Worm (Caenorhabditis elegans) whole organism, midembryonic: ENCODE results near the gene lrch-1.

Experiments
- T22C8.4 ChIP-seq: fragments of 200-800 bp; sonication (Bioruptor generic); IDR thresholded peaks from 2 replicates; pipeline ENCODE4 v1.3.6; 2022; ENCODE audit warnings: missing genetic modification characterization, missing compliant biosample characterization
- cog-1 ChIP-seq: sonication (generic microtip); optimal IDR thresholded peaks from 2 replicates; lab custom pipeline; 2016; ENCODE audit warnings: missing genetic modification characterization, missing compliant biosample characterization
- flt-1 ChIP-seq: fragments of 200-800 bp; sonication (Bioruptor generic); IDR thresholded peaks from 2 replicates; pipeline ENCODE4 v1.3.6; 2022; ENCODE audit warnings: missing genetic modification characterization, missing compliant biosample characterization
- klf-2 ChIP-seq: fragments of 200-800 bp; sonication (Bioruptor generic); conservative IDR thresholded peaks from 2 replicates; pipeline ENCODE4 v1.3.6; 2022; ENCODE audit warnings: missing genetic modification reagents, missing genetic modification characterization, missing compliant biosample characterization
- med-1 ChIP-seq: sonication (generic microtip); optimal IDR thresholded peaks from 2 replicates; lab custom pipeline; 2017; ENCODE audit warnings: missing genetic modification characterization, mild to moderate bottlenecking, missing compliant biosample characterization, antibody characterized with exemption, missing genetic modification reagents; ENCODE audit not compliant: insufficient read depth
- ref-1 ChIP-seq: fragments of 200-800 bp; sonication (Bioruptor generic); conservative IDR thresholded peaks from 2 replicates; pipeline ENCODE4 v1.3.6; 2022; ENCODE audit warnings: missing genetic modification reagents, missing genetic modification characterization, missing compliant biosample characterization
- tab-1 ChIP-seq: fragments of 200-800 bp; sonication (Bioruptor generic); IDR thresholded peaks from 2 replicates; pipeline ENCODE4 v1.3.6; 2022; ENCODE audit warnings: missing genetic modification characterization, missing compliant biosample characterization
- ztf-23 ChIP-seq: fragments of 200-800 bp; sonication (Bioruptor generic); IDR thresholded peaks from 2 replicates; pipeline ENCODE4 v1.3.6; 2022; ENCODE audit warnings: missing genetic modification reagents, missing genetic modification characterization, missing compliant biosample characterization
- ztf-29 ChIP-seq: fragments of 200-800 bp; sonication (Bioruptor generic); IDR thresholded peaks from 2 replicates; pipeline ENCODE4 v1.3.6; 2022; ENCODE audit warnings: missing genetic modification reagents, missing genetic modification characterization, missing compliant biosample characterization

The lrch-1 gene

DNA sequence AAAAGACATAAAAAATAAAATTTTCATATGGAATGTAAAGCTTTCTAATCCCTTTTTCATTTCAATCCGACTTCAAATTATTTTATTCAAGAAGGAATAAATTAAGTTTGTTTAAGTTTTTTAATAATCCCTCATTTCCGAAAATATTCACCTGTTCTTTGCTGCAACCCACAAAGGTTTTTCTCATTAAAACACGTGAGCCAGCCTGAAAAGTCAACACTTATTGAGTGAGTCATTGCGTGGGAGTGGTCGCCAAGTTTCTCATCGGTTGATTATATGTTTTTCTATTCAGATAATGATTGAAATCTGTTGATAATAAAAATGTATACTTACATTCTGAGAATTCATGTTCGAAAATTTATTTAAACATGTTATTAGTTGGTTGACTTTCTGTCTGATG is 29.0 kb upstream of the lrch-1 start:
- TF ChIP-seq ztf-29 (GFP tag; lab: Robert Waterston, UW) (no peak), ztf-23 (GFP tag; lab: Robert Waterston, UW) (no peak), flt-1 (GFP tag; lab: Robert Waterston, UW) (no peak), T22C8.4 (GFP tag; lab: Robert Waterston, UW) (no peak), tab-1 (GFP tag; lab: Robert Waterston, UW) (no peak), ref-1 (GFP tag; lab: Robert Waterston, UW) (no peak), med-1 (GFP tag; lab: Kevin White, UChicago) (no peak), klf-2 (no peak), cog-1 (tag; lab: Kevin White, UChicago) (no peak)

DNA sequence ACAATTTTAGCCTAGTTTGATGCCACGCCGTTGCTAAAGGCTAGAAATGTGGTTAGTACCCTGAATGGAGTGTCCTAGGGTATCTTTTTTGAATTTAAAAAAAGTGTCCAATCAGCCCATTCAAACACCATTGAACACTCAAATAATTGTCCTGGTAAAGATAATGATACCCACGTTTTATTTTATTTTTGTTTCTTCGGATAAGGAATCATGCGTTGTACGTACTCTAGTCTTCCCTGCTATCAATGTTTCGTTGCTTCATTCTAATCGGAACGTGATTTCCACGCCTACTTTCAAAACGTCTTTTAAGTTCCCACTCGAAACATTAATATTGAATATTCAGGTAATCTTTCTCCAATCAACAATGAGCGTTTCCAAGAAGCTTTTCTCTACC is 24.2 kb upstream of the lrch-1 start, which contains the start of gene got-2.2:
got-2.2 (plus strand) TSS at position 344 of the 394 bp plus-strand sequence.
- TF ChIP-seq klf-2 (no peak), med-1 (GFP tag; lab: Kevin White, UChicago) (no peak), ref-1 (GFP tag; lab: Robert Waterston, UW) (no peak), ztf-29 (GFP tag; lab: Robert Waterston, UW) (no peak), tab-1 (GFP tag; lab: Robert Waterston, UW) (no peak), ztf-23 (GFP tag; lab: Robert Waterston, UW) (no peak), T22C8.4 (GFP tag; lab: Robert Waterston, UW) (no peak), flt-1 (GFP tag; lab: Robert Waterston, UW) (no peak), cog-1 (tag; lab: Kevin White, UChicago) (no peak)

DNA sequence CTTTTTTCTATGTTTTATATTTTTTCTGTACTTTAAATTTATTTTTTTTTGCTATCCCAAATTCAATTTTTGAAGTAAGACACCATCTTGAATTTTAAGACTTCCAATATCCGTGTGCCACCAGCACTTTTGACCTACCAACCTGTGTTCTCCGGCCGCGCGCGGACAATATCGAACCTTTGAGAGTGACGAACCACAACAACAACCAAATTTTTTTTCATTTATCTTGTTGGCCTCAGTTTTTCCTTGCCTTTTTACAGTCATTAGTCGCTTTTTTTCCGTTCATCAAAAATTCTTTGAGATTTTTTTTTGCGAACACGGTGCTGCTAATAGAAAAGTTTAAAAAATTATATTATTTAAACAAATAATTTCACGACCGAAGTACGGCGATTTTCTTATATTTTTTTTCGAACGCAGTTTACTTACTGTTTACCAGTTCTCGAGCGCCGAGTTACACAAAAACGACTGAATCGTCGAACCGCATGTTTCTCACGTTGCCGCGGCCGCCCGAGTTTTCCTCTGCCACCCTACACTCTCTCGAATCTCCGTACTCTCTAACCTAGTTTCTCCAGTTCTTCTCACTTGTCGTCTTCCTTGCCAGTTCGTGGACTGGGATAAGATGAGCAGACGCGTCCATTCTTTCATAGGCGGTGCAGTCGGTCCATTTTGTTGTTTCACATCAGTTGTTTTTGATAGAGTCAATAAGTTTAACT is 23.6 kb upstream of the lrch-1 start:
- TF ChIP-seq cog-1 (tag; lab: Kevin White, UChicago): no peak
- TF ChIP-seq ref-1 (GFP tag; lab: Robert Waterston, UW): no peak
- no peak for TF ChIP-seq ztf-29 (GFP tag; lab: Robert Waterston, UW)
- TF ChIP-seq ztf-23 (GFP tag; lab: Robert Waterston, UW): no peak
- TF ChIP-seq T22C8.4 (GFP tag; lab: Robert Waterston, UW): no peak
- TF ChIP-seq tab-1 (GFP tag; lab: Robert Waterston, UW): no peak
- TF ChIP-seq klf-2: no peak
- TF ChIP-seq med-1 (GFP tag; lab: Kevin White, UChicago): no peak
- no peak for TF ChIP-seq flt-1 (GFP tag; lab: Robert Waterston, UW)

DNA sequence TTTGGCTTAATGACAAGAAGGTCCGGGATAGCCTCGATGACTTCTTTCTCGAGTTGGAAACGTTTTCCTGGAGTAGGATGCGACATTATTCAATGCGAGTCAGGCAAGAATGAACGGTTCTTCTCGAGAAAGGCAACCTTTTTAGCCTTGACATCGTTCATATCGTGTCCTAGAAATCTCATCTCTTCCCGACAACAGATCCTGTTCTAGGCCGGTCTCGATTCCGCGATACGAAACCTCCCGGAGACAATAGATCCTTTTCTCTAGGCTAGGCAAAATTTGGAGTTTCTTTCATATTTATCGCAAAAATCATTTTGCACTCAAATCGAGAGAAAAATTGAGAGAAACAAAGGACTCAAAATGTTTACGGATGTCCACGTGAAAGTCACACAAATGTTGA is 22.5 kb upstream of the lrch-1 start, which contains the start of gene rml-3:
rml-3 (minus strand) TSS at position 93 of the 400 bp plus-strand sequence.
- no peak for TF ChIP-seq med-1 (GFP tag; lab: Kevin White, UChicago)
- TF ChIP-seq klf-2: no peak
- no peak for TF ChIP-seq tab-1 (GFP tag; lab: Robert Waterston, UW)
- no peak for TF ChIP-seq ref-1 (GFP tag; lab: Robert Waterston, UW)
- no peak for TF ChIP-seq flt-1 (GFP tag; lab: Robert Waterston, UW)
- TF ChIP-seq ztf-29 (GFP tag; lab: Robert Waterston, UW): no peak
- TF ChIP-seq cog-1 (tag; lab: Kevin White, UChicago): no peak
- TF ChIP-seq T22C8.4 (GFP tag; lab: Robert Waterston, UW): no peak
- no peak for TF ChIP-seq ztf-23 (GFP tag; lab: Robert Waterston, UW)

DNA sequence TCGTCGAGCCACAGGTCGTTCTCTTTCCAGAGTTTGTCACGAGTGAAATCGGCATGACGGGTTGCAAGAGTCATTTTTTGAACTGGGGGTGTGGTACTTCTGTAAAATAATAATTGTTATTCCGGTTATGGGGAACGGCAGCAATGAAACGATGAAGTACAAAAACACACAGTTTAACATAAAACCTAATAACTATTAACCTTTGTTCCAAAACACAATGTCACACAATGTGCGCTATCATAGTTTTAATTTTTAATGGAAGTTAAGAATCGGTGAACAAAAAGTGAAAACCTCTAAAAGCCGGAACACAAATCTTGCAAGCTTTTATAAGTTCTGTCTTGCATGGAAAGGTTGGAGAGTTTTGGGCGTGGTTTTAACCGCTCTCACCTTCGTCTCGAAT is 19.0 kb upstream of the lrch-1 start, which contains the start of gene hsp-43:
hsp-43 (minus strand) TSS at position 101 of the 400 bp plus-strand sequence.
- no peak for TF ChIP-seq tab-1 (GFP tag; lab: Robert Waterston, UW)
- no peak for TF ChIP-seq ztf-23 (GFP tag; lab: Robert Waterston, UW)
- TF ChIP-seq med-1 (GFP tag; lab: Kevin White, UChicago): no peak
- TF ChIP-seq cog-1 (tag; lab: Kevin White, UChicago): no peak
- TF ChIP-seq T22C8.4 (GFP tag; lab: Robert Waterston, UW): no peak
- TF ChIP-seq ref-1 (GFP tag; lab: Robert Waterston, UW): no peak
- TF ChIP-seq flt-1 (GFP tag; lab: Robert Waterston, UW): no peak

DNA sequence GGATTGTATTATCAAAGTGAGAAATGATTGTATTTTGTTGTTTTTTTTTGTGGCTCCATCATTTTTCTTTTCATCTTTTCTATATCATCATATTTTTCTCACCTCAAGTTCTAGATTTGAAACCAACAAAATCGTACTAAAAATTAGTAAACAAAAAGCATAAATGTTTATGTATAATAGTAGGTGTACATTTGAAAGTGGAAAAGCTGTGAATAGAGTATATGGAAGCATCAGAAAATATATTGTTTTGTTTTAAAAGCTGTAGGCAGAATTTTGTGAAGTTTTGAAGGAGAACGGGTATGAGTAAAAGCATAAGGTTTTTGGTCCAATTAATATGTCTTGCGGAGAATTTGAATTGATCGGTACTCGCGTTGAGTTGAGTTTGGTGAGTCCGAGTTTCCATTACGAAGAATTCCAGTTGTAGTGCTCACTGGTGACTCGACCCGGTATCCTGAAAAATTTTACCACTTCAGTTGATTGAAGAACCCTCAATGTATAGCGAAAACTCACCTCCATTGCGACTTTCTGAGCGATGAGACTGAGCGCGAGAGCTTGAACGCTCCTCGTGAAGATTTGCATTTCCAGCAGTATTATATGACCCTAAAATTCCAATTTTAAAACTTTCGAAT is 16.7 kb upstream of the lrch-1 start, which contains the start of gene C14F11.4:
C14F11.4 (minus strand) TSS at position 51 of the 629 bp plus-strand sequence.
- TF ChIP-seq T22C8.4 (GFP tag; lab: Robert Waterston, UW): no peak
- TF ChIP-seq ztf-29 (GFP tag; lab: Robert Waterston, UW): no peak
- no peak for TF ChIP-seq klf-2
- TF ChIP-seq flt-1 (GFP tag; lab: Robert Waterston, UW): no peak
- no peak for TF ChIP-seq med-1 (GFP tag; lab: Kevin White, UChicago)
- no peak for TF ChIP-seq cog-1 (tag; lab: Kevin White, UChicago)
- no peak for TF ChIP-seq ztf-23 (GFP tag; lab: Robert Waterston, UW)
- no peak for TF ChIP-seq ref-1 (GFP tag; lab: Robert Waterston, UW)
- no peak for TF ChIP-seq tab-1 (GFP tag; lab: Robert Waterston, UW)

DNA sequence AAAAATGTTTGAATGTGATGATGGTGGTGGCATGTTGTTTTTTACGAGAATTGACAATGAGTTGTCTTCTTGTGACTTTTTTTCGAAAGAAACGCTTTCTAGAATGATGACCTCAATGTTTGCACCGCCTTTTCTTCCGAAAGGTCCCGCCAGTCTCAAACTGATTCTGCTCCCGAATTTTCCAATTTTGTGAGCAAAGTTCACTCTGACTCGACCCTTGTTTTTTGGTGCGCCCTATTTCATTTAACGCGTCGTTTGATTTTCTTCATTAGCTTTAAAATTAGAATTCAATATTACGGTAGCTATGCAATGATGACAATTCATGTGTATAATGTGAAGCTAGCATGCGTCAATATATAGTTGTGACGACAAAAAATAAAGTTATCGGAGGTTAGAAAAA is 14.2 kb upstream of the lrch-1 start, which contains the start of gene lite-1:
lite-1 (minus strand) TSS at position 101 of the 400 bp plus-strand sequence.
- no peak for TF ChIP-seq klf-2
- no peak for TF ChIP-seq T22C8.4 (GFP tag; lab: Robert Waterston, UW)
- TF ChIP-seq flt-1 (GFP tag; lab: Robert Waterston, UW): no peak
- TF ChIP-seq cog-1 (tag; lab: Kevin White, UChicago): no peak
- no peak for TF ChIP-seq ztf-23 (GFP tag; lab: Robert Waterston, UW)
- TF ChIP-seq med-1 (GFP tag; lab: Kevin White, UChicago): no peak

DNA sequence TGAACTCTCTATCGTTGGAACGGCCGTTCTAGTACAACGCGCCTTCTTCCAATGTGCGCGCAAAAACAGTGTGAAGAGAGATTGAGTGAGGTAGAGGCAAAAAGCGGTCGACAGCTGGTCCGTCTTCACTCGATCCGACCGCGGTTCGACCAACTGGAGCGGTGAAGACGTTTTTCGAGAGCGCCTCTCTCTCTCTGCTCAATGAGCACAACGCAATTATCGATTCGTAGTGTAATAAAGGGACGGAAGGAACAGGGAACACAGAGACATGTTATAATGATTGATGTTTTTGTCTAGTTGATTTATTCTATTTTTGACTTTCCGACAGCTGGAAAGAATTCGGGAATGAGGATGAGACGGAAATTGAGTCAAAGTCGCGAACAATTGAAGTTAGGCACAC is 8.4 kb upstream of the lrch-1 start:
- TF ChIP-seq ztf-23 (GFP tag; lab: Robert Waterston, UW): no peak
- TF ChIP-seq T22C8.4 (GFP tag; lab: Robert Waterston, UW): peak; percentile 53
- no peak for TF ChIP-seq ztf-29 (GFP tag; lab: Robert Waterston, UW)
- TF ChIP-seq cog-1 (tag; lab: Kevin White, UChicago): no peak
